Worm (Caenorhabditis elegans) whole organism, midembryonic: ENCODE data around the gene Y39H10B.3.

Source experiments
- T22C8.4 ChIP-seq: fragments of 200-800 bp; sonication (Bioruptor generic); IDR thresholded peaks from 2 replicates; pipeline ENCODE4 v1.3.6; 2022; ENCODE audit warnings: missing genetic modification characterization, missing compliant biosample characterization
- cog-1 ChIP-seq: sonication (generic microtip); optimal IDR thresholded peaks from 2 replicates; lab custom pipeline; 2016; ENCODE audit warnings: missing genetic modification characterization, missing compliant biosample characterization
- flt-1 ChIP-seq: fragments of 200-800 bp; sonication (Bioruptor generic); IDR thresholded peaks from 2 replicates; pipeline ENCODE4 v1.3.6; 2022; ENCODE audit warnings: missing genetic modification characterization, missing compliant biosample characterization
- klf-2 ChIP-seq: fragments of 200-800 bp; sonication (Bioruptor generic); conservative IDR thresholded peaks from 2 replicates; pipeline ENCODE4 v1.3.6; 2022; ENCODE audit warnings: missing genetic modification reagents, missing genetic modification characterization, missing compliant biosample characterization
- med-1 ChIP-seq: sonication (generic microtip); optimal IDR thresholded peaks from 2 replicates; lab custom pipeline; 2017; ENCODE audit warnings: missing genetic modification characterization, mild to moderate bottlenecking, missing compliant biosample characterization, antibody characterized with exemption, missing genetic modification reagents; ENCODE audit not compliant: insufficient read depth
- ref-1 ChIP-seq: fragments of 200-800 bp; sonication (Bioruptor generic); conservative IDR thresholded peaks from 2 replicates; pipeline ENCODE4 v1.3.6; 2022; ENCODE audit warnings: missing genetic modification reagents, missing genetic modification characterization, missing compliant biosample characterization
- tab-1 ChIP-seq: fragments of 200-800 bp; sonication (Bioruptor generic); IDR thresholded peaks from 2 replicates; pipeline ENCODE4 v1.3.6; 2022; ENCODE audit warnings: missing genetic modification characterization, missing compliant biosample characterization
- ztf-23 ChIP-seq: fragments of 200-800 bp; sonication (Bioruptor generic); IDR thresholded peaks from 2 replicates; pipeline ENCODE4 v1.3.6; 2022; ENCODE audit warnings: missing genetic modification reagents, missing genetic modification characterization, missing compliant biosample characterization
- ztf-29 ChIP-seq: fragments of 200-800 bp; sonication (Bioruptor generic); IDR thresholded peaks from 2 replicates; pipeline ENCODE4 v1.3.6; 2022; ENCODE audit warnings: missing genetic modification reagents, missing genetic modification characterization, missing compliant biosample characterization

Gene Y39H10B.3

DNA sequence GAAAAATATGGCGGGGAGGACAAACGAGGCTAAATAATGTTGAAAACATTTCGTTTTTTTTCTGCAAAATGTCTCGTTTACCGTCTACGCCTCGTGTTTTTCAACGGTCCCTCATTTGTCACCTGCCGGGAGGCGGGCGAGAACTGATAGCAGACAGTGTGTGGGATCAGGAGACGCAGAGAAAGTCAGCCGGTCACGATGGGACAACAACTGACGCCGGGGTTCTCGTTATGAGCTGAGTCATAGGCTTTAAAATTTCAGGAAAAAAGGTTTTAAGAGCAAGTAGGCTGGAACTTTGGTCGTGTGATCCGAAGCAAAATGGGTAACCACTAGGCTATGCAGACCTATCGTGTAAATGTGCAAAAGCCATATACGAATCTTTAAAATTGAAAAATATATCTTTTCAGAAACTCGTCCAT is 15.2 kb downstream of the Y39H10B.3 start, which contains the start of gene W08A12.2:
Gene W08A12.2, minus strand, starts transcription at position 103 of the 419 bp plus-strand sequence.
- TF ChIP-seq flt-1 (GFP tag; lab: Robert Waterston, UW): no peak
- TF ChIP-seq tab-1: 0 out of 2 replicates have a peak, but pooled peaks have one; percentile 27

DNA sequence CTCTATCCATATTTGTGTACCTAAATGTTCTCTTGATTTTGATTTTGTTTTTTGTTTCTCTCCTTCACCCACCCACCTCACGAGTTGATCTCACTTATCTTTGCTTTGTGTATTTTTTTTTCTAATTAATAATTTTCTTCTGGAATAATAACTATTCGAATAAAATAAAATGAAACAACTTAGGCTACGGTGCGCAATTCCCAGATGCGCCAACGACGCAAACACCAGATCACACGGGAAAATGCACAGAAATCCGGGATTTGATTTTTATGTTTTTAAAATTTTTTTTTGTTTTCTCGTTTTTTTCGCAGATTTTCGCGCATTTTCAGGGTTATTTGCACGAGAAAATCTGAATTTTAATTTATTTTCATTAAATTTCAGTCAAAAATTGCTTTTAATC is 15.7 kb downstream of the Y39H10B.3 start:
- no peak for TF ChIP-seq ztf-23
- TF ChIP-seq ref-1 (GFP tag; lab: Robert Waterston, UW): no peak
- no peak for TF ChIP-seq flt-1 (GFP tag; lab: Robert Waterston, UW)
- TF ChIP-seq tab-1: no peak
- TF ChIP-seq klf-2: no peak
- TF ChIP-seq med-1: no peak
- no peak for TF ChIP-seq ztf-29
- no peak for TF ChIP-seq cog-1
- TF ChIP-seq T22C8.4 (GFP tag; lab: Robert Waterston, UW): no peak

DNA sequence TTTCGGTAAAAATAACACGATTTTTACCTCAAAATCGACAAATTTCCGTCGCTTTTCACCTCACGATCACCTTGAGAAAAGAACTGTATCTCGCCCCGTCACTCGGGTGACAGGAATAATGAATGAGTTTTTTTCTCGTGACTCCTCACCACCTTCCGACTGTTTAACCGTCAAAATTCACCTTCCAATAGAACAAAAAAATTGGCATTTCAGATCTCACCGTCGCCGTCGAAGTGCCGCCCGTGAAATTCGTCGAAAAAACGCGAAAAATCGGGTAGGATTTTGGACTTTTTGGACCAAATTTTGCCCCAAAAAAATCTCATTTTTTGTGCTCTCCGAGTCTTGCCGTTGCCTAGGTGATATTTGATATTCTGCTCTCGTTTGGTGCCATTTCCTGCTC is 16.3 kb downstream of the Y39H10B.3 start, which contains the start of gene unc-132:
Gene unc-132, plus strand, starts transcription at position 208 of the 400 bp plus-strand sequence.
- TF ChIP-seq klf-2: no peak
- no peak for TF ChIP-seq flt-1 (GFP tag; lab: Robert Waterston, UW)
- no peak for TF ChIP-seq tab-1
- no peak for TF ChIP-seq med-1
- TF ChIP-seq T22C8.4 (GFP tag; lab: Robert Waterston, UW): no peak
- no peak for TF ChIP-seq ref-1 (GFP tag; lab: Robert Waterston, UW)
- TF ChIP-seq cog-1: no peak
- TF ChIP-seq ztf-29: no peak
- TF ChIP-seq ztf-23: no peak

ce11 chrV:3688733-3689132 is 18.1 kb downstream of the Y39H10B.3 start:
- TF ChIP-seq cog-1: peak; percentile 1
- no peak for TF ChIP-seq flt-1 (GFP tag; lab: Robert Waterston, UW)
- TF ChIP-seq klf-2: no peak
- no peak for TF ChIP-seq T22C8.4 (GFP tag; lab: Robert Waterston, UW)
- no peak for TF ChIP-seq tab-1

- TF ChIP-seq ztf-23 (no peak), ref-1 (GFP tag; lab: Robert Waterston, UW) (no peak), klf-2 (no peak), T22C8.4 (GFP tag; lab: Robert Waterston, UW) (no peak), cog-1 (no peak), flt-1 (GFP tag; lab: Robert Waterston, UW) (no peak), ztf-29 (no peak), tab-1 (no peak), med-1 (no peak)
Measured at ce11 chrV:3692613-3693012, 22.0 kb downstream of the Y39H10B.3 start.

DNA sequence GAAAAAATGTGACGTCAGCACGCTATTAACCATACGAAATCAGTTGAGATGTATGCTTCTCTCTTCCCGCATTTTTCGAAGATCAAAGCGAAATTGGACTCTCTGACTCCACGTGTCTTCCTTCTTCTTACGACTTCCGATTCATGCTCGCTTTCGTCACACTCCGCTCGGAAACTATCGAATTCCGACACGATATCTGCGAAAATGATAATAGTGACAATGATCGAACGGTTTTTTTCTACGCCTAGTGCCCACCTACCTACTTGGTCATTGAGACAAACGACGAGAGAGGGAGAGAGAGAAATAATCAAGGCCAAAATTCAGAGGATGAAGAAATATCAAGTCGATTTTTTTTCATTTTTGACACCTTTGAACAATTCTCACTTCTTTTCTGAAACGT is 23.1 kb downstream of the Y39H10B.3 start:
- no peak for TF ChIP-seq klf-2
- no peak for TF ChIP-seq T22C8.4 (GFP tag; lab: Robert Waterston, UW)
- no peak for TF ChIP-seq ztf-23
- no peak for TF ChIP-seq med-1

DNA sequence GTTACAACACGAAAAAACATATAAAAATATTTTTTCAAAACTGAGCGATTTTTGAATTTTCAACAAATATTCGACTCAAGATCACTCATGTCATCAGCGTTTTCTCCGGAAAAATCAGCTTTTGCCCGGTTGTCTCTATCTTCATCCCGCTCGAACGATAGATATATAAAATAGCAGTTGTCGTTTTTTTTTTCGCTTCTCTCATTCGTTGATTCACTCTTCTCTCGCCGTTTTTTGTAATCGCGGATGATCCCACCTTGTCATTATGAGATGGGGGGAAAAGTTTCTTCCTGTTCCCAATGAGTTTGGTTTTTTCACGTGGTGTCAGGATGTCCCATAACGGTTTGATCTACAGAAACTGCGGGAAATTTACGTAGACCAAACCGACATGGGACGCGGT is 24.7 kb downstream of the Y39H10B.3 start:
- no peak for TF ChIP-seq klf-2
- no peak for TF ChIP-seq med-1
- TF ChIP-seq cog-1: no peak
- TF ChIP-seq ztf-29: no peak

DNA sequence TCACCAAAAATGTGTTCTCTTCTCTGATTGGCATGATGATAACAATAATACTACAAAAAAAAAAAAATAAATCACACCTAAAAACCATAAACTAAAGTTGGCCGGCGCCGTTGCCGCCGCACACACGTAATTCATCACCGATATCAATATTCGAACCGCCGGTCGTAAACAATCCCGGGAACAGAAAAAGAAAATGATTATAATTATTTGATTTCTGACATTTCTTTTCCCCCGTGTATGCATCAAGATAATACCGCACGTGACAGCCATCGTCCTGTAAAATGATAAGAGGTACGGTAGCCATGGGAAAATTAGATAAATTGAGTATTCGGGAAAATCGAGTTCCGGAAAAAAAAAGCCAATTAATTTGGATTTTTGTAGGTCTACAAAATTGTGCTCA is 26.5 kb downstream of the Y39H10B.3 start:
- no peak for TF ChIP-seq flt-1 (GFP tag; lab: Robert Waterston, UW)
- no peak for TF ChIP-seq ref-1 (GFP tag; lab: Robert Waterston, UW)
- no peak for TF ChIP-seq ztf-23
- no peak for TF ChIP-seq med-1
- no peak for TF ChIP-seq cog-1
- TF ChIP-seq tab-1: no peak

- TF ChIP-seq med-1 (no peak), cog-1 (no peak), flt-1 (GFP tag; lab: Robert Waterston, UW) (no peak), T22C8.4 (GFP tag; lab: Robert Waterston, UW) (no peak), ztf-23 (no peak), ztf-29 (no peak), klf-2 (no peak)
Measured at ce11 chrV:3698497-3698896, 27.9 kb downstream of the Y39H10B.3 start.

DNA sequence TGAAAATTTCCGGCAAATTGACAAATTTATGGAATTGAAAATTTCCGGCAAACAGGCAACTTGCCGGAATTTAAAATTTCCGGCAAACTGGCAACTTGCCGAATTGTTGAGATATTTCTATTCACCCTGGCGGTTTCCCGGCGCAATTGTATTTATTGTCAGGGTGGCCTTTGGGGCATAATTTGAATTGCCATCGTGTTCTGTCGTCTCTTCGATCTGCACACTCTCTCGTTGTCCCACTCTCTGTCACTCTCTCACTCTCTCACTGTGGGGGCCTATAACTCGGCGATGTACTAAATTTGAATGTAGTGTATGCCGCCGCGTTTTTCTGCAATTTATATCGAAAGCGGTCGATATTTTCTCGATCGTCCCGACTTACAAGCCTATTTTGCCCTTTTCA is 32.4 kb downstream of the Y39H10B.3 start:
- TF ChIP-seq flt-1 (GFP tag; lab: Robert Waterston, UW) (no peak), tab-1 (no peak), ztf-23 (no peak), med-1 (no peak), ref-1 (GFP tag; lab: Robert Waterston, UW) (no peak), cog-1 (no peak), klf-2 (no peak), T22C8.4 (GFP tag; lab: Robert Waterston, UW) (no peak)

- TF ChIP-seq cog-1: peak; percentile 11
- TF ChIP-seq flt-1 (GFP tag; lab: Robert Waterston, UW): peak; percentile 69; the same call in 1 of the 2 replicates
- TF ChIP-seq tab-1: no peak
- no peak for TF ChIP-seq T22C8.4 (GFP tag; lab: Robert Waterston, UW)
Measured at ce11 chrV:3703888-3704287, 33.3 kb downstream of the Y39H10B.3 start.

- no peak for TF ChIP-seq ref-1 (GFP tag; lab: Robert Waterston, UW)
- TF ChIP-seq med-1: no peak
- no peak for TF ChIP-seq ztf-29
- TF ChIP-seq cog-1: no peak
- TF ChIP-seq ztf-23: no peak
- TF ChIP-seq tab-1: no peak
- no peak for TF ChIP-seq T22C8.4 (GFP tag; lab: Robert Waterston, UW)
- TF ChIP-seq klf-2: no peak
- no peak for TF ChIP-seq flt-1 (GFP tag; lab: Robert Waterston, UW)
Measured at ce11 chrV:3704688-3705087, 34.1 kb downstream of the Y39H10B.3 start, which contains the start of gene lin-40. Gene lin-40 (plus strand): TSS chrV:3704988.
